Fruit fly (Drosophila melanogaster) whole organism, pupa: Measurements from ENCODE around the gene cold.

ENCODE experiments used
- CG4496 ChIP-seq: fragments of 200-800 bp; sonication (Bioruptor generic); IDR thresholded peaks from 3 replicates; pipeline ENCODE4 v1.3.6; 2022; ENCODE audit warnings: missing biosample characterization, missing genetic modification characterization
- CG8159 ChIP-seq: fragments of 200-800 bp; sonication (Bioruptor generic); optimal IDR thresholded peaks from 3 replicates; lab custom pipeline; 2018; ENCODE audit warnings: missing biosample characterization, mild to moderate bottlenecking, missing genetic modification characterization, moderate library complexity

- TF ChIP-seq CG4496 (GFP tag; lab: Robert Waterston, UW) (peak; percentile 76; the same call in 2 of the 3 replicates), CG8159 (tag; lab: Kevin White, UChicago) (peak; percentile 73)
These were observed at the start of gene cold, which contains the start of gene Ipk2 for dm6 chr2L:574226-574625.
